Worm (Caenorhabditis elegans) whole organism, late embryonic: ENCODE data around the gene srx-86.

Experiments used
- ahr-1 ChIP-seq: sonication (generic microtip); optimal IDR thresholded peaks from 2 replicates; lab custom pipeline; 2016; ENCODE audit warnings: missing genetic modification characterization, missing compliant biosample characterization
- ama-1 ChIP-seq: fragments of 150-350 bp; optimal IDR thresholded peaks from 2 replicates; lab custom pipeline; 2014
- ceh-18 ChIP-seq: sonication (generic microtip); optimal IDR thresholded peaks from 2 replicates; lab custom pipeline; 2016; ENCODE audit warnings: missing genetic modification characterization, missing compliant biosample characterization
- ceh-2 ChIP-seq: sonication (generic microtip); optimal IDR thresholded peaks from 2 replicates; lab custom pipeline; 2016; ENCODE audit warnings: missing genotype, missing genetic modification characterization, missing compliant biosample characterization
- ceh-6 ChIP-seq: fragments of 200-800 bp; sonication (Bioruptor generic); optimal IDR thresholded peaks from 2 replicates; lab custom pipeline; 2018; ENCODE audit warnings: mild to moderate bottlenecking, missing genetic modification characterization, missing compliant biosample characterization
- ceh-9 ChIP-seq: sonication (generic microtip); optimal IDR thresholded peaks from 2 replicates; lab custom pipeline; 2016; ENCODE audit warnings: mild to moderate bottlenecking, missing genetic modification characterization, inconsistent platforms, missing compliant biosample characterization
- elt-2 ChIP-seq: sonication (generic microtip); optimal IDR thresholded peaks from 2 replicates; lab custom pipeline; 2016; ENCODE audit warnings: missing genetic modification reagents, missing genetic modification characterization, missing compliant biosample characterization
- ets-4 ChIP-seq: sonication (generic microtip); optimal IDR thresholded peaks from 2 replicates; lab custom pipeline; 2016; ENCODE audit warnings: missing genetic modification characterization, missing compliant biosample characterization
- fkh-10 ChIP-seq: fragments of 150-350 bp; optimal IDR thresholded peaks from 2 replicates; lab custom pipeline; 2014; ENCODE audit warnings: missing biosample characterization, missing genetic modification reagents, missing genetic modification characterization
- lin-11 ChIP-seq: fragments of 200-800 bp; sonication (Bioruptor generic); optimal IDR thresholded peaks from 2 replicates; lab custom pipeline; 2018; ENCODE audit warnings: mild to moderate bottlenecking, missing genetic modification characterization, missing compliant biosample characterization
- nfya-1 ChIP-seq: sonication (generic microtip); optimal IDR thresholded peaks from 2 replicates; lab custom pipeline; 2017; ENCODE audit warnings: missing genetic modification characterization, mild to moderate bottlenecking, missing compliant biosample characterization, antibody characterized with exemption, moderate library complexity
- nhr-11 ChIP-seq: fragments of 150-350 bp; optimal IDR thresholded peaks from 2 replicates; lab custom pipeline; 2014; ENCODE audit warnings: missing biosample characterization, missing genetic modification characterization
- tbx-2 ChIP-seq: sonication (generic microtip); optimal IDR thresholded peaks from 2 replicates; lab custom pipeline; 2016; ENCODE audit warnings: missing genetic modification characterization, missing compliant biosample characterization

DNA sequence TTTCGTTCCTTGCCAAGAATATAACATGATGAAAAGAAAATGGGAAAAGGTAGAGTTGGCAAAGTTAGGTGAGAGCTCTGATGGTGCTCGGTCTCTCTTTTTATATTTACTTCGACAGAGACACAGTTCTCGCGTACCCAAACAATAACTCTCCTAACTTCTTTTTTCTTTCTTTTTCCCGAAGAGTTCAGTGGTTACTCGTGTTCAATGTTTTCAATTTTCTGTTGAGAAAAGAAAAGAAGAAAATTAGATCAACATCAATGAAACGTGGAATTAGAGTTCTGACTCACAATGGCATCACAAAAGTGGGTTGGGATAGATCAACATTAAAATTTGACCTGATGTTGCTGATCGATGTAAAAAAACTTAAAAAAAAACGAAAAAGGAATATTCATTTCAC lies 43.7 kb downstream of the srx-86 start, which contains the start of gene idpp-16:
- TF ChIP-seq tbx-2: no peak
- TF ChIP-seq ama-1: no peak
- no peak for TF ChIP-seq nhr-11
- TF ChIP-seq ceh-18 (tag; lab: Kevin White, UChicago): no peak
- TF ChIP-seq ceh-6 (GFP tag; lab: Kevin White, UChicago): no peak
- no peak for TF ChIP-seq nfya-1 (tag; lab: Kevin White, UChicago)
- TF ChIP-seq fkh-10 (GFP tag; lab: Kevin White, UChicago): no peak
- no peak for TF ChIP-seq ahr-1 (tag; lab: Kevin White, UChicago)
- TF ChIP-seq ets-4 (tag; lab: Kevin White, UChicago): no peak
- no peak for TF ChIP-seq ceh-2
- no peak for TF ChIP-seq ceh-9 (tag; lab: Kevin White, UChicago)
- TF ChIP-seq elt-2 (tag; lab: Kevin White, UChicago): no peak
- no peak for TF ChIP-seq lin-11
